ENCODE assay signal across 4 worm cellular contexts in genomic region chrIII:12874606-12875066, ce11.
A peak's percentile ranks its signal among the peaks of the same experiment; 100 is the strongest.
TF ChIP-seq lines count a peak whose summit lies in the region.

Gene mrg-1, minus strand, starts transcription at chrIII:12874656.
Gene spcs-2, plus strand, starts transcription at chrIII:12875031.

TF ChIP-seq in whole organism, L2 larva, 48 proteins besides CTCF, POLR2A, EP300 and RAD21 (continues in another document):
- no peak for TF ChIP-seq zag-1 (tag; optimal IDR thresholded peaks at IDR 0.05; lab: Kevin White, UChicago)
- TF ChIP-seq ama-1 (optimal IDR thresholded peaks at IDR 0.05; lab: Kevin White, UChicago) = no peak
- TF ChIP-seq ztf-11 (tag; optimal IDR thresholded peaks at IDR 0.05; lab: Kevin White, UChicago) = peak; percentile 15
- TF ChIP-seq fos-1 (tag; optimal IDR thresholded peaks at IDR 0.05; lab: Kevin White, UChicago) = peak; percentile 51
- TF ChIP-seq elt-3 (tag; optimal IDR thresholded peaks at IDR 0.05; lab: Kevin White, UChicago) = no peak
- peak; percentile 93 for TF ChIP-seq sma-9 (GFP tag; optimal IDR thresholded peaks at IDR 0.05; lab: Kevin White, UChicago)
- no peak for TF ChIP-seq sma-9 (tag; optimal IDR thresholded peaks at IDR 0.05; lab: Kevin White, UChicago)
- peak; percentile 97 for TF ChIP-seq sem-4 (tag; optimal IDR thresholded peaks at IDR 0.05; lab: Kevin White, UChicago)
- peak; percentile 97 for TF ChIP-seq unc-55 (GFP tag; optimal IDR thresholded peaks at IDR 0.05; lab: Kevin White, UChicago)
- peak; percentile 23 for TF ChIP-seq blmp-1 (tag; optimal IDR thresholded peaks at IDR 0.05; lab: Kevin White, UChicago; ENCODE audit: insufficient read depth)
- peak; percentile 92 for TF ChIP-seq F13H6.1 (tag; optimal IDR thresholded peaks at IDR 0.05; lab: Kevin White, UChicago)
- TF ChIP-seq nhr-21 (tag; optimal IDR thresholded peaks at IDR 0.05; lab: Kevin White, UChicago) = peak; percentile 82
- peak; percentile 74 for TF ChIP-seq mab-5 (tag; optimal IDR thresholded peaks at IDR 0.05; lab: Kevin White, UChicago)
- peak; percentile 91 for TF ChIP-seq crh-2 (tag; optimal IDR thresholded peaks at IDR 0.05; lab: Kevin White, UChicago)
- TF ChIP-seq ceh-82 (tag; optimal IDR thresholded peaks at IDR 0.05; lab: Kevin White, UChicago) = peak; percentile 54
- peak; percentile 94 for TF ChIP-seq lin-13 (GFP tag; optimal IDR thresholded peaks at IDR 0.05; lab: Kevin White, UChicago)
- peak; percentile 23 for TF ChIP-seq nhr-77 (tag; optimal IDR thresholded peaks at IDR 0.05; lab: Kevin White, UChicago)
- peak in 1 of 2 experiments; percentile 19 for TF ChIP-seq mdl-1 (tag; optimal IDR thresholded peaks at IDR 0.05; lab: Kevin White, UChicago)
- peak; percentile 82 for TF ChIP-seq lin-11 (tag; optimal IDR thresholded peaks at IDR 0.05; lab: Kevin White, UChicago)
- TF ChIP-seq nhr-25 (tag; optimal IDR thresholded peaks at IDR 0.05; lab: Kevin White, UChicago) = peak; percentile 87
- peak; percentile 67 for TF ChIP-seq nhr-10 (tag; optimal IDR thresholded peaks at IDR 0.05; lab: Kevin White, UChicago)
- no peak for TF ChIP-seq ztf-1 (GFP tag; conservative IDR thresholded peaks at IDR 0.05; lab: Robert Waterston, UW)
- peak; percentile 48 for TF ChIP-seq nhr-237 (tag; optimal IDR thresholded peaks at IDR 0.05; lab: Kevin White, UChicago)

TF ChIP-seq in whole organism, L4 larva, 104 proteins besides CTCF, POLR2A, EP300 and RAD21 (continues in another document):
- TF ChIP-seq zag-1 (tag; optimal IDR thresholded peaks at IDR 0.05; lab: Kevin White, UChicago) (peak; percentile 11), skn-1 (tag; optimal IDR thresholded peaks at IDR 0.05; lab: Kevin White, UChicago) (no peak), hif-1 (tag; optimal IDR thresholded peaks at IDR 0.05; lab: Kevin White, UChicago) (peak in 1 of 2 experiments; percentile 72), nhr-25 (tag; optimal IDR thresholded peaks at IDR 0.05; lab: Kevin White, UChicago; ENCODE audit: borderline replicate concordance, insufficient read depth) (no peak), nhr-237 (tag; optimal IDR thresholded peaks at IDR 0.05; lab: Kevin White, UChicago) (no peak), F10B5.3 (tag; optimal IDR thresholded peaks at IDR 0.05; lab: Kevin White, UChicago) (no peak), egl-43 (GFP tag; IDR thresholded peaks at IDR 0.05; lab: Robert Waterston, UW) (peak; percentile 72; the same call in 1 of the 2 replicates), arid-1 (GFP tag; conservative IDR thresholded peaks at IDR 0.05; lab: Robert Waterston, UW) (peak; percentile 88), unc-130 (GFP tag; optimal IDR thresholded peaks at IDR 0.05; lab: Kevin White, UChicago) (peak; percentile 93), hlh-11 (tag; optimal IDR thresholded peaks at IDR 0.05; lab: Kevin White, UChicago) (peak; percentile 70), mxl-3 (GFP tag; optimal IDR thresholded peaks at IDR 0.05; lab: Kevin White, UChicago) (no peak), lir-3 (tag; optimal IDR thresholded peaks at IDR 0.05; lab: Kevin White, UChicago) (no peak), snpc-1.2 (GFP tag; IDR thresholded peaks at IDR 0.05; lab: Robert Waterston, UW) (0 out of 2 replicates have a peak, but pooled peaks have one; percentile 25), Y105C5A.15 (GFP tag; IDR thresholded peaks at IDR 0.05; lab: Robert Waterston, UW) (no peak), unc-39 (tag; optimal IDR thresholded peaks at IDR 0.05; lab: Kevin White, UChicago) (no peak), snpc-4 (tag; optimal IDR thresholded peaks at IDR 0.05; lab: Kevin White, UChicago) (no peak), dpl-1 (GFP tag; optimal IDR thresholded peaks at IDR 0.05; lab: Kevin White, UChicago) (peak; percentile 88), T20F7.1 (GFP tag; optimal IDR thresholded peaks at IDR 0.05; lab: Kevin White, UChicago) (no peak), tra-1 (GFP tag; IDR thresholded peaks at IDR 0.05; lab: Robert Waterston, UW) (no peak), aly-2 (tag; optimal IDR thresholded peaks at IDR 0.05; lab: Kevin White, UChicago) (no peak), dmd-9 (GFP tag; IDR thresholded peaks at IDR 0.05; lab: Robert Waterston, UW) (peak; percentile 73), ZK337.2 (GFP tag; IDR thresholded peaks at IDR 0.05; lab: Robert Waterston, UW) (no peak), nhr-41 (GFP tag; IDR thresholded peaks at IDR 0.05; lab: Robert Waterston, UW) (no peak), nhr-11 (tag; optimal IDR thresholded peaks at IDR 0.05; lab: Kevin White, UChicago) (peak; percentile 35)

TF ChIP-seq in whole organism, late embryonic, 69 proteins besides CTCF, POLR2A, EP300 and RAD21 (continues in another document):
- TF ChIP-seq ceh-45 (GFP tag; IDR thresholded peaks at IDR 0.05; lab: Robert Waterston, UW) (peak; percentile 57; the same call in 1 of the 2 replicates), lim-6 (tag; optimal IDR thresholded peaks at IDR 0.05; lab: Kevin White, UChicago) (peak; percentile 10), nhr-232 (tag; optimal IDR thresholded peaks at IDR 0.05; lab: Kevin White, UChicago) (no peak), gmeb-2 (tag; optimal IDR thresholded peaks at IDR 0.05; lab: Kevin White, UChicago) (peak; percentile 62), zip-5 (tag; optimal IDR thresholded peaks at IDR 0.05; lab: Kevin White, UChicago) (peak; percentile 60), ceh-31 (tag; optimal IDR thresholded peaks at IDR 0.05; lab: Kevin White, UChicago) (peak; percentile 92), F13H6.1 (tag; optimal IDR thresholded peaks at IDR 0.05; lab: Kevin White, UChicago) (peak; percentile 81), T23F11.4 (GFP tag; optimal IDR thresholded peaks at IDR 0.05; lab: Kevin White, UChicago) (peak; percentile 8), unc-86 (tag; optimal IDR thresholded peaks at IDR 0.05; lab: Kevin White, UChicago) (peak; percentile 86), dmd-4 (tag; optimal IDR thresholded peaks at IDR 0.05; lab: Kevin White, UChicago; ENCODE audit: borderline replicate concordance) (no peak), ceh-24 (tag; optimal IDR thresholded peaks at IDR 0.05; lab: Kevin White, UChicago) (no peak), rnt-1 (tag; optimal IDR thresholded peaks at IDR 0.05; lab: Kevin White, UChicago) (peak; percentile 81), ceh-6 (GFP tag; optimal IDR thresholded peaks at IDR 0.05; lab: Kevin White, UChicago) (no peak), pat-9 (tag; optimal IDR thresholded peaks at IDR 0.05; lab: Kevin White, UChicago) (peak; percentile 69), unc-3 (GFP tag; conservative IDR thresholded peaks at IDR 0.05; lab: Robert Waterston, UW) (peak; percentile 47; the same call in 1 of the 2 replicates), unc-3 (tag; optimal IDR thresholded peaks at IDR 0.05; lab: Kevin White, UChicago) (peak; percentile 68), elt-4 (tag; optimal IDR thresholded peaks at IDR 0.05; lab: Kevin White, UChicago) (no peak), unc-55 (GFP tag; optimal IDR thresholded peaks at IDR 0.05; lab: Kevin White, UChicago) (no peak), ttx-3 (tag; optimal IDR thresholded peaks at IDR 0.05; lab: Kevin White, UChicago) (peak; percentile 66), pag-3 (tag; optimal IDR thresholded peaks at IDR 0.05; lab: Kevin White, UChicago; ENCODE audit: borderline replicate concordance) (no peak), C08G9.2 (tag; optimal IDR thresholded peaks at IDR 0.05; lab: Kevin White, UChicago) (peak; percentile 43), ceh-30 (tag; optimal IDR thresholded peaks at IDR 0.05; lab: Kevin White, UChicago) (peak; percentile 50), hlh-6 (tag; optimal IDR thresholded peaks at IDR 0.05; lab: Kevin White, UChicago) (no peak), nhr-11 (tag; optimal IDR thresholded peaks at IDR 0.05; lab: Kevin White, UChicago) (no peak), pha-4 (tag; optimal IDR thresholded peaks at IDR 0.05; lab: Kevin White, UChicago) (no peak)

TF ChIP-seq in whole organism, mixed stage, embryonic, 35 proteins besides CTCF, POLR2A, EP300 and RAD21 (continues in another document):
- TF ChIP-seq ceh-39 (tag; optimal IDR thresholded peaks at IDR 0.05; lab: Kevin White, UChicago) (peak; percentile 85), sem-2 (GFP tag; optimal IDR thresholded peaks at IDR 0.05; lab: Kevin White, UChicago) (no peak), nhr-12 (tag; optimal IDR thresholded peaks at IDR 0.05; lab: Kevin White, UChicago) (peak; percentile 36), nhr-237 (tag; optimal IDR thresholded peaks at IDR 0.05; lab: Kevin White, UChicago) (peak; percentile 91), pha-4 (tag; optimal IDR thresholded peaks at IDR 0.05; lab: Kevin White, UChicago) (peak; percentile 79), unc-62 (GFP tag; optimal IDR thresholded peaks at IDR 0.05; lab: Kevin White, UChicago) (no peak), elt-1 (tag; optimal IDR thresholded peaks at IDR 0.05; lab: Kevin White, UChicago; ENCODE audit: borderline replicate concordance, insufficient read depth) (no peak), mab-5 (tag; optimal IDR thresholded peaks at IDR 0.05; lab: Kevin White, UChicago) (no peak), ceh-83 (GFP tag; optimal IDR thresholded peaks at IDR 0.05; lab: Kevin White, UChicago) (peak; percentile 66), tbx-8 (GFP tag; optimal IDR thresholded peaks at IDR 0.05; lab: Kevin White, UChicago) (peak; percentile 36), ceh-43 (GFP tag; optimal IDR thresholded peaks at IDR 0.05; lab: Kevin White, UChicago) (peak; percentile 76), bed-3 (GFP tag; optimal IDR thresholded peaks at IDR 0.05; lab: Kevin White, UChicago) (peak; percentile 45), unc-39 (tag; optimal IDR thresholded peaks at IDR 0.05; lab: Kevin White, UChicago) (no peak), mep-1 (tag; optimal IDR thresholded peaks at IDR 0.05; lab: Kevin White, UChicago) (peak; percentile 96), nhr-28 (tag; optimal IDR thresholded peaks at IDR 0.05; lab: Kevin White, UChicago) (peak; percentile 36), elt-3 (tag; optimal IDR thresholded peaks at IDR 0.05; lab: Kevin White, UChicago) (no peak), flh-1 (GFP tag; optimal IDR thresholded peaks at IDR 0.05; lab: Kevin White, UChicago) (no peak), lin-13 (tag; optimal IDR thresholded peaks at IDR 0.05; lab: Kevin White, UChicago) (peak; percentile 88), ham-2 (GFP tag; optimal IDR thresholded peaks at IDR 0.05; lab: Kevin White, UChicago) (peak; percentile 79), zip-8 (tag; optimal IDR thresholded peaks at IDR 0.05; lab: Kevin White, UChicago) (no peak), lsy-2 (tag; optimal IDR thresholded peaks at IDR 0.05; lab: Kevin White, UChicago) (peak; percentile 87), blmp-1 (tag; optimal IDR thresholded peaks at IDR 0.05; lab: Kevin White, UChicago) (peak; percentile 51), unc-120 (tag; optimal IDR thresholded peaks at IDR 0.05; lab: Kevin White, UChicago; ENCODE audit: poor library complexity, severe bottlenecking) (peak; percentile 95), sptf-1 (tag; optimal IDR thresholded peaks at IDR 0.05; lab: Kevin White, UChicago) (peak; percentile 85), cnd-1 (tag; optimal IDR thresholded peaks at IDR 0.05; lab: Kevin White, UChicago) (peak; percentile 42), ztf-11 (tag; optimal IDR thresholded peaks at IDR 0.05; lab: Kevin White, UChicago) (peak; percentile 24), lin-32 (GFP tag; optimal IDR thresholded peaks at IDR 0.05; lab: Kevin White, UChicago) (no peak), nhr-2 (tag; optimal IDR thresholded peaks at IDR 0.05; lab: Kevin White, UChicago) (no peak), M03D4.4 (tag; optimal IDR thresholded peaks at IDR 0.05; lab: Kevin White, UChicago) (peak; percentile 85)
